Fruit fly (Drosophila melanogaster) whole organism, wandering third instar larva: Measurements from ENCODE around the gene raptor.

Experiments used
- Hr78 ChIP-seq: fragments of >200 bp; optimal IDR thresholded peaks from 2 replicates; lab custom pipeline; 2017; ENCODE audit warnings: missing biosample characterization, missing genetic modification characterization
- Sp1 ChIP-seq: fragments of 200-800 bp; sonication (Bioruptor generic); optimal IDR thresholded peaks from 3 replicates; lab custom pipeline; 2019; ENCODE audit warnings: missing biosample characterization, mild to moderate bottlenecking, missing genetic modification characterization, moderate library complexity
- Vsx2 ChIP-seq: fragments of 200-300, 225-300 bp; sonication (Bioruptor generic); optimal IDR thresholded peaks from 2 replicates; lab custom pipeline; 2018; ENCODE audit warnings: missing biosample characterization, missing genetic modification characterization; ENCODE audit not compliant: partially characterized antibody
- br ChIP-seq: fragments of 200-800 bp; sonication (Bioruptor generic); optimal IDR thresholded peaks from 2 replicates; lab custom pipeline; 2016; ENCODE audit warnings: missing biosample characterization, missing genetic modification characterization
- dmrt93B ChIP-seq: fragments of 200-800 bp; sonication (Bioruptor generic); optimal IDR thresholded peaks from 2 replicates; lab custom pipeline; 2018; ENCODE audit warnings: missing biosample characterization, mild to moderate bottlenecking, missing genetic modification characterization

DNA sequence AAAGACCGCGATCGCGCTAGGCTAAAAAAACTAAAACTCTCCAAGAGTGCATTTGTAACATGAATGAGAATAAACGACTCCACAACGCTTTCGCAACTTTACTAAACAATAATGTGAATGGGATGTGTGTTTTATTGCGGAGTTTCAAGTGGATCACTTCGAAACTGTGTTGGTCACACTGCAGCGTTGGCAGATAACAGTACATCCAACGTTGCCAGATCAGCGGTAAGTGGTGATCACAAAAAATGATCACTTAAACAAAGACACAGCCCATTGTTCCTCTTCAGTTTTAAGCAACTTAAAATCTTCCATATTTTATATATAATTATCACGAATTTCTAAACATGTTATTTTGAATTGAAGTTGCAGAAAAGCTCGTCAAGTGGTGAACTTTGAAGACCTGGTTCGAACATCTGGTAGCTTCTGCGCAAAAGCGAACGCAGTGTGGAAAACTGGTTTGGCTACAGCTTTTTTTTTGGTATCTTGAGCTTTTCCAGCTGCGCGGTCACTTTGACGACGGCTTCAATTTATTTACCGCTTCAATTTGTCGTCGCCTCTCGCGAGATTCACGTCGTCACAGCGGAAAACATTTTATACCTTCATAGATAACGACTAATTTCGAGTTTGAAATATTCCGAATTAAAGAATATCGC, 39.6 kb downstream of the raptor start, which contains the start of gene CG5921:
- no peak for TF ChIP-seq Hr78 (GFP tag; lab: Kevin White, UChicago)
- TF ChIP-seq Vsx2: no peak
- no peak for TF ChIP-seq dmrt93B (GFP tag; lab: Kevin White, UChicago)
- no peak for TF ChIP-seq Sp1 (GFP tag; lab: Kevin White, UChicago)
- no peak for TF ChIP-seq br (GFP tag; lab: Kevin White, UChicago)
